Worm (Caenorhabditis elegans) whole organism, young adult: ENCODE results near the gene cest-1.2.

Source experiments
- D2030.7 ChIP-seq: fragments of 200-800 bp; sonication (Bioruptor generic); IDR thresholded peaks from 2 replicates; pipeline ENCODE4 v1.3.6; 2022; ENCODE audit warnings: missing genetic modification reagents, missing genetic modification characterization, missing compliant biosample characterization
- F10E7.11 ChIP-seq: sonication (generic microtip); optimal IDR thresholded peaks from 2 replicates; lab custom pipeline; 2017; ENCODE audit warnings: mild to moderate bottlenecking, missing genetic modification characterization, moderate library complexity, missing compliant biosample characterization
- F33H1.4 ChIP-seq: fragments of 200-800 bp; sonication (Bioruptor generic); IDR thresholded peaks from 2 replicates; pipeline ENCODE4 v1.3.6; 2022; ENCODE audit warnings: missing genetic modification reagents, missing genetic modification characterization, missing compliant biosample characterization
- F49E8.2 ChIP-seq: sonication (generic microtip); optimal IDR thresholded peaks from 3 replicates; lab custom pipeline; 2017; ENCODE audit warnings: missing genetic modification characterization, mild to moderate bottlenecking, missing compliant biosample characterization, antibody characterized with exemption, moderate library complexity; ENCODE audit not compliant: insufficient read depth
- T26A5.8 ChIP-seq: sonication (generic microtip); optimal IDR thresholded peaks from 2 replicates; lab custom pipeline; 2016; ENCODE audit warnings: missing genetic modification characterization, missing compliant biosample characterization
- Y53G8AR.9 ChIP-seq: fragments of 200-800 bp; sonication (Bioruptor generic); conservative IDR thresholded peaks from 2 replicates; pipeline ENCODE4 v1.3.6; 2022; ENCODE audit warnings: missing genetic modification reagents, missing genetic modification characterization, missing compliant biosample characterization
- Y56A3A.18 ChIP-seq: fragments of 200-800 bp; sonication (Bioruptor generic); IDR thresholded peaks from 2 replicates; pipeline ENCODE4 v1.3.6; 2022; ENCODE audit warnings: missing genetic modification reagents, missing genetic modification characterization, missing compliant biosample characterization
- Y67H2A.10 ChIP-seq: fragments of 200-800 bp; sonication (Bioruptor generic); conservative IDR thresholded peaks from 2 replicates; pipeline ENCODE4 v1.3.6; 2022; ENCODE audit warnings: missing genetic modification reagents, missing genetic modification characterization, missing compliant biosample characterization
- ZK185.1 ChIP-seq: sonication (generic microtip); optimal IDR thresholded peaks from 2 replicates; lab custom pipeline; 2016; ENCODE audit warnings: mild to moderate bottlenecking, missing genetic modification characterization, missing compliant biosample characterization; ENCODE audit not compliant: poor library complexity, severe bottlenecking
- ama-1 ChIP-seq, 3 experiments: fragments of 150-350 bp in 1 of 3; sonication (generic microtip) in 2 of 3; optimal IDR thresholded peaks; 2 replicates each; lab custom pipeline; 2014 to 2018; ENCODE audit warnings: missing biosample characterization in 2 of 3, missing genetic modification characterization in 2 of 3, missing genetic modification reagents in 2 of 3
- athp-1 ChIP-seq: sonication (generic microtip); optimal IDR thresholded peaks from 2 replicates; lab custom pipeline; 2017; ENCODE audit warnings: mild to moderate bottlenecking, missing genetic modification characterization, missing compliant biosample characterization
- bed-2 ChIP-seq: fragments of 200-800 bp; sonication (Bioruptor generic); IDR thresholded peaks from 2 replicates; pipeline ENCODE4 v1.3.6; 2022; ENCODE audit warnings: missing genetic modification reagents, missing genetic modification characterization, missing compliant biosample characterization
- ceh-91 ChIP-seq: fragments of 200-800 bp; sonication (Bioruptor generic); IDR thresholded peaks from 2 replicates; pipeline ENCODE4 v1.3.6; 2022; ENCODE audit warnings: missing genetic modification reagents, missing genetic modification characterization, missing compliant biosample characterization
- dpl-1 ChIP-seq: fragments of 150-350 bp; optimal IDR thresholded peaks from 2 replicates; lab custom pipeline; 2014; ENCODE audit warnings: missing biosample characterization, missing genetic modification reagents, missing genetic modification characterization
- efl-1 ChIP-seq: fragments of 150-350 bp; optimal IDR thresholded peaks from 2 replicates; lab custom pipeline; 2014; ENCODE audit warnings: missing biosample characterization, missing genetic modification reagents, missing genetic modification characterization
- ekl-4 ChIP-seq: fragments of 200-800 bp; sonication (Bioruptor generic); IDR thresholded peaks from 2 replicates; pipeline ENCODE4 v1.3.6; 2022; ENCODE audit warnings: missing genetic modification reagents, missing genetic modification characterization, missing compliant biosample characterization
- him-1 ChIP-seq: sonication (generic microtip); optimal IDR thresholded peaks from 2 replicates; lab custom pipeline; 2016; ENCODE audit warnings: missing genotype, missing genetic modification reagents, missing genetic modification characterization, missing compliant biosample characterization
- hmg-1.2 ChIP-seq: fragments of 200-800 bp; sonication (Bioruptor generic); IDR thresholded peaks from 2 replicates; pipeline ENCODE4 v1.3.6; 2022; ENCODE audit warnings: missing genetic modification reagents, missing genetic modification characterization, missing compliant biosample characterization
- lag-1 ChIP-seq: fragments of 200-800 bp; sonication (Bioruptor generic); IDR thresholded peaks from 2 replicates; pipeline ENCODE4 v1.3.6; 2022; ENCODE audit warnings: missing genetic modification reagents, missing genetic modification characterization, missing compliant biosample characterization
- lin-40 ChIP-seq: sonication (generic microtip); optimal IDR thresholded peaks from 2 replicates; lab custom pipeline; 2016; ENCODE audit warnings: missing genetic modification characterization, mild to moderate bottlenecking, missing compliant biosample characterization, missing genotype, missing genetic modification reagents
- lin-54 ChIP-seq: fragments of 200-800 bp; sonication (Bioruptor generic); optimal IDR thresholded peaks from 2 replicates; lab custom pipeline; 2018; ENCODE audit warnings: mild to moderate bottlenecking, missing genetic modification characterization, missing compliant biosample characterization
- lir-1 ChIP-seq: fragments of 200-800 bp; sonication (Bioruptor generic); conservative IDR thresholded peaks from 2 replicates; pipeline ENCODE4 v1.3.6; 2022; ENCODE audit warnings: missing genetic modification reagents, missing genetic modification characterization, missing compliant biosample characterization
- lsl-1 ChIP-seq: fragments of 200-800 bp; sonication (Bioruptor generic); optimal IDR thresholded peaks from 2 replicates; lab custom pipeline; 2018; ENCODE audit warnings: mild to moderate bottlenecking, missing genetic modification characterization, moderate library complexity, missing compliant biosample characterization
- madf-6 ChIP-seq: fragments of 200-800 bp; sonication (Bioruptor generic); IDR thresholded peaks from 2 replicates; pipeline ENCODE4 v1.3.6; 2022; ENCODE audit warnings: missing genetic modification reagents, missing genetic modification characterization, missing compliant biosample characterization
- madf-8 ChIP-seq: fragments of 200-800 bp; sonication (Bioruptor generic); conservative IDR thresholded peaks from 2 replicates; pipeline ENCODE4 v1.3.6; 2022; ENCODE audit warnings: missing genetic modification reagents, missing genetic modification characterization, missing compliant biosample characterization
- mxl-1 ChIP-seq: sonication (generic microtip); optimal IDR thresholded peaks from 2 replicates; lab custom pipeline; 2016; ENCODE audit warnings: missing genetic modification characterization, missing compliant biosample characterization
- nhr-80 ChIP-seq: sonication (generic microtip); optimal IDR thresholded peaks from 2 replicates; lab custom pipeline; 2016; ENCODE audit warnings: missing genetic modification characterization, missing compliant biosample characterization
- nhr-90 ChIP-seq: sonication (generic microtip); optimal IDR thresholded peaks from 2 replicates; lab custom pipeline; 2016; ENCODE audit warnings: missing genotype, mild to moderate bottlenecking, missing genetic modification characterization, missing compliant biosample characterization
- rpc-1 ChIP-seq, 2 experiments: fragments of 150-350 bp in 1 of 2; sonication (generic microtip) in 1 of 2; optimal IDR thresholded peaks; 2 replicates each; lab custom pipeline; 2014 to 2018; ENCODE audit warnings: missing biosample characterization in 1 of 2, missing genetic modification characterization in 1 of 2, missing genetic modification reagents in 1 of 2, missing genotype in 1 of 2
- snpc-1.3 ChIP-seq: sonication (generic microtip); optimal IDR thresholded peaks from 2 replicates; lab custom pipeline; 2017; ENCODE audit warnings: missing genetic modification characterization, mild to moderate bottlenecking, missing compliant biosample characterization, antibody characterized with exemption, moderate library complexity, missing genotype, missing genetic modification reagents; ENCODE audit not compliant: insufficient read depth
- snpc-3.4 ChIP-seq: sonication (generic microtip); optimal IDR thresholded peaks from 2 replicates; lab custom pipeline; 2017; ENCODE audit warnings: missing genetic modification characterization, mild to moderate bottlenecking, missing compliant biosample characterization, antibody characterized with exemption, moderate library complexity, missing genotype, missing genetic modification reagents
- snpc-4 ChIP-seq, 5 experiments: fragments of 150-350 bp in 1 of 5; sonication (generic microtip) in 4 of 5; optimal IDR thresholded peaks; 2 replicates each; lab custom pipeline; 2014 to 2018; ENCODE audit warnings: missing genetic modification characterization in 5 of 5, missing biosample characterization in 3 of 5, antibody characterized with exemption in 2 of 5, mild to moderate bottlenecking in 2 of 5, missing compliant biosample characterization in 2 of 5, missing genotype in 2 of 5, moderate library complexity in 2 of 5, missing genetic modification reagents in 1 of 5
- tbp1 ChIP-seq: fragments of 200-800 bp; sonication (Bioruptor generic); optimal IDR thresholded peaks from 2 replicates; lab custom pipeline; 2018; ENCODE audit warnings: mild to moderate bottlenecking, missing genetic modification characterization, missing compliant biosample characterization
- tbx-9 ChIP-seq: sonication (generic microtip); optimal IDR thresholded peaks from 2 replicates; lab custom pipeline; 2016; ENCODE audit warnings: borderline replicate concordance, missing genetic modification characterization, inconsistent platforms, missing compliant biosample characterization
- unc-62 ChIP-seq: fragments of 150-350 bp; optimal IDR thresholded peaks from 2 replicates; lab custom pipeline; 2014; ENCODE audit warnings: missing biosample characterization, missing genetic modification reagents, missing genetic modification characterization
- xnd-1 ChIP-seq: sonication (generic microtip); optimal IDR thresholded peaks from 2 replicates; lab custom pipeline; 2016; ENCODE audit warnings: missing genotype, missing genetic modification reagents, missing genetic modification characterization, missing compliant biosample characterization
- ztf-3 ChIP-seq: fragments of 200-800 bp; sonication (Bioruptor generic); optimal IDR thresholded peaks from 2 replicates; lab custom pipeline; 2018; ENCODE audit warnings: mild to moderate bottlenecking, missing genetic modification characterization, missing compliant biosample characterization

cest-1.2 gene

DNA sequence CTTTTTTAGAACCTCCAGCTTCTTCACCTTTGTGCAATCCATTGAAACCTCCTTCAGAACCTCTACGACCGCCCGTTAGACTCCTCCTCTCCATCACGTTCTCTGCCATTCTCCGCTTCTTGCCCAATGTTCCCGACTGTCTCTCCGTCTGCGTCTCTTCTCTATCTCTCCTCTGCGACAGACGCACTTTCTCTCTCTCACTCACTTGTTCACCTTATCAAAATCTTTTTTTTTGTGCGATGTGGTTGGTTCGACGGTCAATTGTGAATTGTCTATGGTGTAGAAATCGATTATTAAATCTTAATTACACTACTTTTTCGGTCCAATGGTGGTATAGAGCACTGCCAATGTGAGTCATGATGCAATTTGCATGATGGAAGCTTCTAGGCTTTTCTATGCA, 32.8 kb upstream of the cest-1.2 start, which contains the start of gene atfs-1 (continued):
- TF ChIP-seq lir-1 (GFP tag; lab: Robert Waterston, UW) (no peak), snpc-4 (GFP tag; optimal IDR thresholded peaks at IDR 0.05; lab: Kevin White, UChicago) (no peak), snpc-4 (tag; optimal IDR thresholded peaks at IDR 0.05; lab: Kevin White, UChicago) (peak in 3 of 4 experiments; percentile 4 to 14 (median 12)), Y67H2A.10 (GFP tag; lab: Robert Waterston, UW) (no peak), bed-2 (0 out of 2 replicates have a peak, but pooled peaks have one; percentile 44), tbx-9 (tag; lab: Kevin White, UChicago) (no peak), nhr-90 (tag; lab: Kevin White, UChicago) (no peak), ZK185.1 (tag; lab: Kevin White, UChicago) (peak; percentile 31), F10E7.11 (no peak), T26A5.8 (tag; lab: Kevin White, UChicago) (no peak), lin-40 (tag; lab: Kevin White, UChicago) (peak; percentile 62), rpc-1 (optimal IDR thresholded peaks at IDR 0.05; lab: Kevin White, UChicago) (no peak), rpc-1 (tag; optimal IDR thresholded peaks at IDR 0.05; lab: Kevin White, UChicago) (no peak), mxl-1 (no peak)
- TF ChIP-seq, all 124 proteins: peak for 27

DNA sequence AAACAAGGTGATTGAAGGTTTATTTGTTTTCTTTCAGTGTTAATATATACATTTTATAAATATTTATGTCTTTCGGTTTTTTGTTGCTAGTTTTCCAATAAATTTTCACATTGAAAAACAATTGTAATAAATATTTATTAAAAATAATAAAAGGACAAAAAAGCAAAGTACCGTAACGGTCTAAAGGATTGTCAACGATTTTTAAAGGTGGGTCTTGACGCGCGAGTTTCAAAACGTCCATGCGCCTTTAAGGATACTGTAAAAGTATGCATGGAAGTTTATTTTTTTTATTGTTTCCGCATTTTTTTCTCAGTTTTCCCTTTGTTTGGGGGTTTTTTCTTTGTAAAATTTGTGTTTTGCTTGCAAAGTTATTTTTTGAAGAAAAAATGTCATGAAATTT, 32.2 kb upstream of the cest-1.2 start:
- TF ChIP-seq athp-1 (tag; lab: Kevin White, UChicago) (peak; percentile 3), madf-6 (GFP tag; lab: Robert Waterston, UW) (peak; percentile 94), lag-1 (no peak), hmg-1.2 (no peak), snpc-1.3 (peak; percentile 43), him-1 (tag; lab: Kevin White, UChicago) (peak; percentile 69), unc-62 (GFP tag; lab: Kevin White, UChicago) (no peak), lin-54 (peak; percentile 38), Y56A3A.18 (no peak), snpc-3.4 (tag; lab: Kevin White, UChicago) (peak; percentile 21), ekl-4 (GFP tag; lab: Robert Waterston, UW) (0 out of 2 replicates have a peak, but pooled peaks have one; percentile 21), madf-8 (GFP tag; lab: Robert Waterston, UW) (peak; percentile 81), Y53G8AR.9 (GFP tag; lab: Robert Waterston, UW) (0 out of 2 replicates have a peak, but pooled peaks have one; percentile 17), F49E8.2 (tag; lab: Kevin White, UChicago) (peak; percentile 42), ceh-91 (GFP tag; lab: Robert Waterston, UW) (peak; percentile 65), ztf-3 (GFP tag; lab: Kevin White, UChicago) (no peak), xnd-1 (tag; lab: Kevin White, UChicago) (peak; percentile 93), nhr-80 (tag; lab: Kevin White, UChicago) (no peak), lsl-1 (peak; percentile 96), F33H1.4 (peak; percentile 95), dpl-1 (GFP tag; lab: Kevin White, UChicago) (peak; percentile 18), efl-1 (GFP tag; lab: Kevin White, UChicago) (peak; percentile 14), ama-1 (optimal IDR thresholded peaks at IDR 0.05; lab: Kevin White, UChicago) (no peak), ama-1 (GFP tag; optimal IDR thresholded peaks at IDR 0.05; lab: Kevin White, UChicago) (peak in 1 of 2 experiments; percentile 11), D2030.7 (GFP tag; lab: Robert Waterston, UW) (peak; percentile 72), tbp1 (GFP tag; lab: Kevin White, UChicago) (no peak)
